Worm (Caenorhabditis elegans): ENCODE results near the gene tcer-1.
A peak's percentile ranks its signal among the peaks of the same experiment; 100 is the strongest.

tcer-1 gene

DNA sequence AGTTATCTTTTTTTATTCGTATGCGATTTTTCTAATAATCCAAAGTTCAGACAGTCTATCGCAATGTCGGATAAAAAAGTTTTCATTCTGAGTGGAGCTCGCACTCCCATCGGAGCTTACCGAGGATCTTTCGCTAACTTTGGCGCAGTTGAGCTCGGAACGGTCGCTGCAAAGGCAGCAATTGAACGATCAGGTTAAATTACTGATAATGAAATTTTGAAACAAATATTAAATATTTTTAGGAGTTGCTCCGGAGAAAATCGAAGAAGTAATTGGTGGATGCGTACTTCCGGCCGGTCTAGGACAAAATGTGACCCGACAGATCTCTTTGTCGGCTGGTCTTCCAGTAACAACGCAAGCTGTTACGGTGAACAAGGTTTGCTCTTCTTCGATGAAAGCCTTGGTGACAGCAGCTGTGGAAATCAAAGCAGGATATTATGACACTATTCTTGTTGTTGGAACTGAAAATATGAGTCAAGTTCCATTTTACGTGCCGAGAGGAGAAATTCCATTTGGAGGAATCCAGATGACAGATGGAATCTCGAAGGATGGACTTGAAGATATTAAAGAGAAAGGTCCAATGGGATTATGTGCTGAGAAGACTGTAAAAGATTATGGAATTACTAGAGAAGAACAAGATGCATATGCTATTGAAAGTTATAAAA is 25.8 kb upstream of the tcer-1 start, which contains the start of gene T02G5.7:
TSS of gene T02G5.7 (plus strand) at position 51 of the 665 bp plus-strand sequence.
- TF ChIP-seq daf-19 (GFP tag; conservative IDR thresholded peaks at IDR 0.05) (0 out of 2 replicates have a peak, but pooled peaks have one; percentile 53), daf-16 (GFP tag; optimal IDR thresholded peaks at IDR 0.05) (peak in 1 of 2 experiments; percentile 39), daf-16 (tag; optimal IDR thresholded peaks at IDR 0.05) (no peak), lin-38 (GFP tag; IDR thresholded peaks at IDR 0.05) (peak; percentile 40), Y48G9A.11 (GFP tag; IDR thresholded peaks at IDR 0.05) (0 out of 2 replicates have a peak, but pooled peaks have one; percentile 24), saeg-2 (GFP tag; IDR thresholded peaks at IDR 0.05) (0 out of 2 replicates have a peak, but pooled peaks have one; percentile 48), madf-9 (GFP tag; conservative IDR thresholded peaks at IDR 0.05) (no peak), duxl-1 (tag; optimal IDR thresholded peaks at IDR 0.05; ENCODE audit: poor library complexity) (no peak), zfp-3 (GFP tag; conservative IDR thresholded peaks at IDR 0.05) (0 out of 2 replicates have a peak, but pooled peaks have one; percentile 22)

DNA sequence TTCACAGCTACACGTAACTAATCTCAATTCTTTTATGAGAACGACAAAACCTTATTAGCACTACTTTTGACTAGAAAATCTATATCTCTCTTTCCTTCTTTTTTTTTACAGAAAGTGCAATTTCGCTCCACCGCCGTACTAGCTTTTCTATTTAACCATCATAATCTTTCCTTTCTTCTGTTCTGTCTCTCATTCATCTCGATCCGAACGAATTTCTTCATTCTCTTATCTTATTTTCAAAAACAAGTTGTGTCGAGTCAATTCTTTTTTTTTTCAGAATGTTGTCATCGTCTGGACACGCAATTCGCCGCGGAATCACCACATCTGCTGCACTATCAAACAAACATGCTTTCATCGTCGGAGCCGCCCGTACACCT is 23.7 kb upstream of the tcer-1 start, which contains the start of gene kat-1:
TSS of gene kat-1 (plus strand) at position 278 of the 377 bp plus-strand sequence.
- TF ChIP-seq dmd-6 (GFP tag; IDR thresholded peaks at IDR 0.05) (no peak), unc-130 (GFP tag; optimal IDR thresholded peaks at IDR 0.05) (no peak), nhr-102 (tag; optimal IDR thresholded peaks at IDR 0.05) (no peak), ZK546.5 (tag; optimal IDR thresholded peaks at IDR 0.05) (no peak), T26A8.4 (GFP tag; IDR thresholded peaks at IDR 0.05) (no peak), F44E2.7 (GFP tag; IDR thresholded peaks at IDR 0.05) (no peak), zag-1 (tag; optimal IDR thresholded peaks at IDR 0.05) (no peak), zip-11 (GFP tag; IDR thresholded peaks at IDR 0.05) (no peak)

DNA sequence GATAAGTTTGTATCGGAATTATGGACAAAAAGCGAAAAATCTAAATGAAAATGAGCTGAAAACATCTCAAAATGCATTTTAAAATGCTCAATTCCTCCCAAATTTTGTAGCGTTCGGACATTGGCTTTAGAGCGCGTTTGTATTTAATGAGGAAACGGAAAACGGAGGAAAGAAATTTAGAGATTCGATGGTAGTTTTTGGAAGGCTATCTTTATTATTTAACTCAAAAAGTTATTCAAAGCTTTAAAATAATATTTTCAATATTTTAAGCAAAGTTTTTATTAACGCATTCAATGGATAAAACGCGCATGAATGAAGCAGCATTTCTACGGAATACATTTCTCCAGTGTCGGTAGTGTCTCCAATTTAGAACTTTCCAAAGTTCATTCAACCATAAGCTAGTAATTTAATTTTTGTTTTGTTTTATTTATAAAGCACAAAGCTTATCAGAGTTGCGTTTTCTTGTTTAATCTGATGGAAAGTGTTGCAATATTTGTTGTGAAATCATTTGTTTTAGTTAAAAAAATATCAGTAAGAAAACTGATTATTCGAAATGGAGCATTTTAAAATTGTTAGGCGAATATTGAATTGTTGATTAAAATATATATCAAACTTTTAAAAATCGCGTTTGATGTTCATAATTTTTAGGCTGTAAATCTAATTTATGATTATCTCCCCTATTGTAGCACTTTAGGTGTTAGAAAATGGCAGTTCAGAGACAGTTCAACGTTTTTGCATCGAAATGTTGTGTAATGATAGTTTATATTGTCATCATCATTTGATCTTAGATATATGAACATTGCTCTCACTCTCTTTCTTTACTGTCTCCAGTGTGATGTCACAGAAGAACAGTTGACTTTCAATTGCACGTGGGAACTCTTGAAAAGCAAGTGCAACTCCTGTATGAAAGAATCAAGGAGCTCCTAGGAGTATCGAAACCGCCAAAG is 23.0 kb upstream of the tcer-1 start:
- TF ChIP-seq fkh-10 (GFP tag; optimal IDR thresholded peaks at IDR 0.05) (peak; percentile 15), unc-130 (GFP tag; optimal IDR thresholded peaks at IDR 0.05) (peak; percentile 11), hif-1 (tag; optimal IDR thresholded peaks at IDR 0.05) (peak in 1 of 2 experiments; percentile 72), tra-1 (GFP tag; IDR thresholded peaks at IDR 0.05) (peak; percentile 69; the same call in 1 of the 2 replicates), nhr-42 (GFP tag; IDR thresholded peaks at IDR 0.05) (no peak), nhr-111 (GFP tag; optimal IDR thresholded peaks at IDR 0.05) (no peak), dpl-1 (GFP tag; optimal IDR thresholded peaks at IDR 0.05) (peak; percentile 59), vab-7 (GFP tag; IDR thresholded peaks at IDR 0.05) (peak; percentile 32; the same call in 1 of the 2 replicates), ztf-11 (tag; optimal IDR thresholded peaks at IDR 0.05) (no peak), mep-1 (tag; optimal IDR thresholded peaks at IDR 0.05) (peak; percentile 57), dve-1 (tag; optimal IDR thresholded peaks at IDR 0.05; ENCODE audit: insufficient read depth) (peak; percentile 80), lim-7 (GFP tag; IDR thresholded peaks at IDR 0.05) (no peak), hlh-11 (tag; optimal IDR thresholded peaks at IDR 0.05) (peak; percentile 78), Y105C5A.15 (GFP tag; IDR thresholded peaks at IDR 0.05) (no peak), lin-38 (GFP tag; IDR thresholded peaks at IDR 0.05) (peak; percentile 89), T20F7.1 (GFP tag; optimal IDR thresholded peaks at IDR 0.05) (peak; percentile 72), lsy-2 (tag; optimal IDR thresholded peaks at IDR 0.05) (peak; percentile 21 to 81), lin-13 (GFP tag; optimal IDR thresholded peaks at IDR 0.05) (peak; percentile 21), nhr-48 (tag; optimal IDR thresholded peaks at IDR 0.05) (peak; percentile 32), hlh-30 (tag; optimal IDR thresholded peaks at IDR 0.05; ENCODE audit: insufficient read depth) (peak; percentile 73), pha-4 (GFP tag; IDR thresholded peaks at IDR 0.05) (no peak), pha-4 (tag; optimal IDR thresholded peaks at IDR 0.05) (peak; percentile 35), mdl-1 (tag; optimal IDR thresholded peaks at IDR 0.05) (peak in 1 of 2 experiments; percentile 47), nhr-10 (tag; optimal IDR thresholded peaks at IDR 0.05) (peak; percentile 75), F49E8.2 (tag; optimal IDR thresholded peaks at IDR 0.05; ENCODE audit: borderline replicate concordance) (no peak), lin-1 (GFP tag; IDR thresholded peaks at IDR 0.05) (peak; percentile 68; the same call in 1 of the 2 replicates), daf-16 (GFP tag; optimal IDR thresholded peaks at IDR 0.05) (no peak), daf-16 (tag; optimal IDR thresholded peaks at IDR 0.05) (peak; percentile 59), aha-1 (tag) (no peak), nhr-28 (tag; optimal IDR thresholded peaks at IDR 0.05) (peak; percentile 65)

Measured in whole organism, L4 larva.